Worm (Caenorhabditis elegans) whole organism, midembryonic: Measurements from ENCODE around the gene eelo-2.

Experiments used
- T22C8.4 ChIP-seq: fragments of 200-800 bp; sonication (Bioruptor generic); IDR thresholded peaks from 2 replicates; pipeline ENCODE4 v1.3.6; 2022; ENCODE audit warnings: missing genetic modification characterization, missing compliant biosample characterization
- cog-1 ChIP-seq: sonication (generic microtip); optimal IDR thresholded peaks from 2 replicates; lab custom pipeline; 2016; ENCODE audit warnings: missing genetic modification characterization, missing compliant biosample characterization
- flt-1 ChIP-seq: fragments of 200-800 bp; sonication (Bioruptor generic); IDR thresholded peaks from 2 replicates; pipeline ENCODE4 v1.3.6; 2022; ENCODE audit warnings: missing genetic modification characterization, missing compliant biosample characterization
- klf-2 ChIP-seq: fragments of 200-800 bp; sonication (Bioruptor generic); conservative IDR thresholded peaks from 2 replicates; pipeline ENCODE4 v1.3.6; 2022; ENCODE audit warnings: missing genetic modification reagents, missing genetic modification characterization, missing compliant biosample characterization
- med-1 ChIP-seq: sonication (generic microtip); optimal IDR thresholded peaks from 2 replicates; lab custom pipeline; 2017; ENCODE audit warnings: missing genetic modification characterization, mild to moderate bottlenecking, missing compliant biosample characterization, antibody characterized with exemption, missing genetic modification reagents; ENCODE audit not compliant: insufficient read depth
- ref-1 ChIP-seq: fragments of 200-800 bp; sonication (Bioruptor generic); conservative IDR thresholded peaks from 2 replicates; pipeline ENCODE4 v1.3.6; 2022; ENCODE audit warnings: missing genetic modification reagents, missing genetic modification characterization, missing compliant biosample characterization
- tab-1 ChIP-seq: fragments of 200-800 bp; sonication (Bioruptor generic); IDR thresholded peaks from 2 replicates; pipeline ENCODE4 v1.3.6; 2022; ENCODE audit warnings: missing genetic modification characterization, missing compliant biosample characterization
- ztf-23 ChIP-seq: fragments of 200-800 bp; sonication (Bioruptor generic); IDR thresholded peaks from 2 replicates; pipeline ENCODE4 v1.3.6; 2022; ENCODE audit warnings: missing genetic modification reagents, missing genetic modification characterization, missing compliant biosample characterization
- ztf-29 ChIP-seq: fragments of 200-800 bp; sonication (Bioruptor generic); IDR thresholded peaks from 2 replicates; pipeline ENCODE4 v1.3.6; 2022; ENCODE audit warnings: missing genetic modification reagents, missing genetic modification characterization, missing compliant biosample characterization

The eelo-2 gene

ce11 chrIV:17281060-17282021 lies 31.4 kb downstream of the eelo-2 start:
- TF ChIP-seq tab-1 (GFP tag; lab: Robert Waterston, UW) = no peak
- no peak for TF ChIP-seq ztf-23 (GFP tag; lab: Robert Waterston, UW)
- TF ChIP-seq med-1 (GFP tag; lab: Kevin White, UChicago) = no peak
- TF ChIP-seq klf-2 (GFP tag; lab: Robert Waterston, UW) = no peak
- no peak for TF ChIP-seq cog-1

ce11 chrIV:17284099-17284498 lies 34.2 kb downstream of the eelo-2 start, which contains the start of gene nra-1:
Gene nra-1, minus strand, starts transcription at chrIV:17284199.
- TF ChIP-seq med-1 (GFP tag; lab: Kevin White, UChicago) = no peak
- TF ChIP-seq ztf-29 = no peak
- no peak for TF ChIP-seq klf-2 (GFP tag; lab: Robert Waterston, UW)
- TF ChIP-seq T22C8.4 (GFP tag; lab: Robert Waterston, UW) = no peak
- TF ChIP-seq ref-1 (GFP tag; lab: Robert Waterston, UW) = no peak
- TF ChIP-seq ztf-23 (GFP tag; lab: Robert Waterston, UW) = no peak
- TF ChIP-seq flt-1 (GFP tag; lab: Robert Waterston, UW) = no peak
- no peak for TF ChIP-seq tab-1 (GFP tag; lab: Robert Waterston, UW)
- no peak for TF ChIP-seq cog-1

ce11 chrIV:17285263-17285662 lies 35.3 kb downstream of the eelo-2 start:
- TF ChIP-seq ref-1 (GFP tag; lab: Robert Waterston, UW) = no peak
- no peak for TF ChIP-seq med-1 (GFP tag; lab: Kevin White, UChicago)
- no peak for TF ChIP-seq cog-1
- TF ChIP-seq T22C8.4 (GFP tag; lab: Robert Waterston, UW) = no peak
- no peak for TF ChIP-seq ztf-29
- TF ChIP-seq klf-2 (GFP tag; lab: Robert Waterston, UW) = no peak
- no peak for TF ChIP-seq flt-1 (GFP tag; lab: Robert Waterston, UW)
- TF ChIP-seq ztf-23 (GFP tag; lab: Robert Waterston, UW) = no peak
- TF ChIP-seq tab-1 (GFP tag; lab: Robert Waterston, UW) = no peak

ce11 chrIV:17287908-17288675 lies 38.2 kb downstream of the eelo-2 start, which contains the start of gene zipt-7.1:
Gene zipt-7.1, minus strand, starts transcription at chrIV:17288139.
- no peak for TF ChIP-seq ref-1 (GFP tag; lab: Robert Waterston, UW)
- no peak for TF ChIP-seq T22C8.4 (GFP tag; lab: Robert Waterston, UW)

- TF ChIP-seq med-1 (GFP tag; lab: Kevin White, UChicago) (no peak), ref-1 (GFP tag; lab: Robert Waterston, UW) (no peak), cog-1 (no peak)
Measured at ce11 chrIV:17291629-17292199, 41.8 kb downstream of the eelo-2 start, which contains the start of the genes T28F3.11 and slc-17.4. Gene T28F3.11, minus strand, starts transcription at chrIV:17291679. Gene slc-17.4, minus strand, starts transcription at chrIV:17291733.

- TF ChIP-seq med-1 (GFP tag; lab: Kevin White, UChicago) (no peak), ref-1 (GFP tag; lab: Robert Waterston, UW) (no peak), T22C8.4 (GFP tag; lab: Robert Waterston, UW) (no peak), tab-1 (GFP tag; lab: Robert Waterston, UW) (no peak), ztf-29 (no peak), cog-1 (no peak), flt-1 (GFP tag; lab: Robert Waterston, UW) (no peak), klf-2 (GFP tag; lab: Robert Waterston, UW) (no peak), ztf-23 (GFP tag; lab: Robert Waterston, UW) (no peak)
Measured at ce11 chrIV:17292350-17292749, 42.4 kb downstream of the eelo-2 start.

ce11 chrIV:17293068-17293467 lies 43.1 kb downstream of the eelo-2 start:
- TF ChIP-seq flt-1 (GFP tag; lab: Robert Waterston, UW) (no peak), ztf-29 (no peak), ref-1 (GFP tag; lab: Robert Waterston, UW) (no peak), med-1 (GFP tag; lab: Kevin White, UChicago) (no peak), tab-1 (GFP tag; lab: Robert Waterston, UW) (no peak), T22C8.4 (GFP tag; lab: Robert Waterston, UW) (no peak)

- no peak for TF ChIP-seq flt-1 (GFP tag; lab: Robert Waterston, UW)
- no peak for TF ChIP-seq ref-1 (GFP tag; lab: Robert Waterston, UW)
Measured at ce11 chrIV:17293679-17294078, 43.7 kb downstream of the eelo-2 start.

- TF ChIP-seq T22C8.4 (GFP tag; lab: Robert Waterston, UW) = no peak
- no peak for TF ChIP-seq ztf-29
- TF ChIP-seq ref-1 (GFP tag; lab: Robert Waterston, UW) = no peak
- TF ChIP-seq med-1 (GFP tag; lab: Kevin White, UChicago) = no peak
- TF ChIP-seq flt-1 (GFP tag; lab: Robert Waterston, UW) = no peak
- TF ChIP-seq cog-1 = no peak
- TF ChIP-seq tab-1 (GFP tag; lab: Robert Waterston, UW) = no peak
- TF ChIP-seq klf-2 (GFP tag; lab: Robert Waterston, UW) = no peak
- TF ChIP-seq ztf-23 (GFP tag; lab: Robert Waterston, UW) = no peak
Measured at ce11 chrIV:17294489-17294888, 44.6 kb downstream of the eelo-2 start, which contains the start of gene T28F3.5. Gene T28F3.5, plus strand, starts transcription at chrIV:17294789.
